Fruit fly (Drosophila melanogaster): ENCODE measurements around the gene CG45122.

Gene CG45122

dm6 chr3R:12997550-12998233 is 46.3 kb upstream of the CG45122 start, which contains the start of the genes CG17327, CG44194 and CG7518 (continued):
- no peak for TF ChIP-seq Doc2 (GFP tag; IDR thresholded peaks at IDR 0.05)
- TF ChIP-seq wor (GFP tag; IDR thresholded peaks at IDR 0.05): no peak
- no peak for TF ChIP-seq ash1 (GFP tag; optimal IDR thresholded peaks at IDR 0.05)
- TF ChIP-seq CG31365 (tag; optimal IDR thresholded peaks at IDR 0.05): no peak
- TF ChIP-seq sna (GFP tag; IDR thresholded peaks at IDR 0.05; ENCODE audit: partially characterized antibody): no peak
- TF ChIP-seq CG18262 (tag; optimal IDR thresholded peaks at IDR 0.05): no peak
- TF ChIP-seq Dek (tag; optimal IDR thresholded peaks at IDR 0.05): peak; percentile 23
- peak; percentile 5 for TF ChIP-seq CG34376 (GFP tag; optimal IDR thresholded peaks at IDR 0.05)
- no peak for TF ChIP-seq en (GFP tag; optimal IDR thresholded peaks at IDR 0.05)
- TF ChIP-seq sd (tag; optimal IDR thresholded peaks at IDR 0.05): no peak
- TF ChIP-seq CG42726 (GFP tag; IDR thresholded peaks at IDR 0.05; ENCODE audit: partially characterized antibody): peak; percentile 51; the same call in 1 of the 2 replicates
- TF ChIP-seq Asciz (GFP tag; optimal IDR thresholded peaks at IDR 0.05): no peak
- TF ChIP-seq trem (tag; optimal IDR thresholded peaks at IDR 0.05): peak; percentile 38
- no peak for TF ChIP-seq CG12299 (tag; optimal IDR thresholded peaks at IDR 0.05)
- no peak for TF ChIP-seq peb (GFP tag; IDR thresholded peaks at IDR 0.05)
- TF ChIP-seq CG8359 (GFP tag; optimal IDR thresholded peaks at IDR 0.05; ENCODE audit: borderline replicate concordance): no peak
- TF ChIP-seq CG14014 (GFP tag; IDR thresholded peaks at IDR 0.05): no peak
- peak; percentile 54 for TF ChIP-seq dm (GFP tag; optimal IDR thresholded peaks at IDR 0.05)
- TF ChIP-seq Mes4 (GFP tag; optimal IDR thresholded peaks at IDR 0.05): no peak
- peak; percentile 16 for TF ChIP-seq fu2 (GFP tag; optimal IDR thresholded peaks at IDR 0.05)
- TF ChIP-seq Stat92E (GFP tag; optimal IDR thresholded peaks at IDR 0.05): no peak
- peak; percentile 77 for TF ChIP-seq MESR4 (GFP tag; optimal IDR thresholded peaks at IDR 0.05)
- no peak for TF ChIP-seq D (optimal IDR thresholded peaks at IDR 0.05)
- no peak for TF ChIP-seq D (GFP tag; optimal IDR thresholded peaks at IDR 0.05)
- no peak for TF ChIP-seq Mad (GFP tag; optimal IDR thresholded peaks at IDR 0.05)
- no peak for TF ChIP-seq p53 (GFP tag; optimal IDR thresholded peaks at IDR 0.05)
- no peak for TF ChIP-seq CG2875 (GFP tag; optimal IDR thresholded peaks at IDR 0.05)
- TF ChIP-seq Lpt (GFP tag; optimal IDR thresholded peaks at IDR 0.05): no peak
- TF ChIP-seq Optix (GFP tag; IDR thresholded peaks at IDR 0.05): no peak
- TF ChIP-seq al (GFP tag; IDR thresholded peaks at IDR 0.05): peak; percentile 26; the same call in 1 of the 2 replicates
- TF ChIP-seq CG10654 (GFP tag; optimal IDR thresholded peaks at IDR 0.05): peak; percentile 12
- no peak for TF ChIP-seq repo (GFP tag; optimal IDR thresholded peaks at IDR 0.05)
- TF ChIP-seq HmgD (GFP tag; optimal IDR thresholded peaks at IDR 0.05): peak; percentile 52
- no peak for TF ChIP-seq CG17361 (GFP tag; IDR thresholded peaks at IDR 0.05)
- no peak for TF ChIP-seq CG11398 (GFP tag; optimal IDR thresholded peaks at IDR 0.05)
- 0 out of 2 replicates have a peak, but pooled peaks have one; percentile 12 for TF ChIP-seq CG32532 (GFP tag; IDR thresholded peaks at IDR 0.05)
- no peak for TF ChIP-seq maf-S (GFP tag; optimal IDR thresholded peaks at IDR 0.05)
- no peak for TF ChIP-seq CG32767 (GFP tag; IDR thresholded peaks at IDR 0.05)
- no peak for TF ChIP-seq CG15479 (GFP tag; optimal IDR thresholded peaks at IDR 0.05)
- TF ChIP-seq gfzf (GFP tag; optimal IDR thresholded peaks at IDR 0.05): peak; percentile 93
- TF ChIP-seq CG5180 (GFP tag; optimal IDR thresholded peaks at IDR 0.05): no peak
- TF ChIP-seq TFAM (GFP tag; optimal IDR thresholded peaks at IDR 0.05): no peak
- no peak for TF ChIP-seq CG8281 (tag; optimal IDR thresholded peaks at IDR 0.05)
- TF ChIP-seq bsh (GFP tag; optimal IDR thresholded peaks at IDR 0.05): no peak
- TF ChIP-seq PHDP (tag; optimal IDR thresholded peaks at IDR 0.05): no peak
- no peak for TF ChIP-seq dimm (GFP tag; IDR thresholded peaks at IDR 0.05)
- peak; percentile 42; the same call in 1 of the 3 replicates for TF ChIP-seq CG6791 (GFP tag; IDR thresholded peaks at IDR 0.05; ENCODE audit: partially characterized antibody)
- no peak for TF ChIP-seq gcm (GFP tag; optimal IDR thresholded peaks at IDR 0.05)
- no peak for TF ChIP-seq CG31441 (GFP tag; IDR thresholded peaks at IDR 0.05)
- TF ChIP-seq CG1024 (GFP tag; IDR thresholded peaks at IDR 0.05): peak; percentile 53; the same call in 1 of the 2 replicates
